Worm (Caenorhabditis elegans) whole organism, young adult: ENCODE measurements around the gene dpy-3.

Experiments used
- B0261.1 ChIP-seq: sonication (generic microtip); optimal IDR thresholded peaks from 2 replicates; lab custom pipeline; 2016; ENCODE audit warnings: mild to moderate bottlenecking, missing genetic modification characterization, moderate library complexity, missing compliant biosample characterization
- F52B5.7 ChIP-seq: sonication (generic microtip); optimal IDR thresholded peaks from 2 replicates; lab custom pipeline; 2016; ENCODE audit warnings: mild to moderate bottlenecking, missing genetic modification characterization, missing compliant biosample characterization
- T26A5.8 ChIP-seq: sonication (generic microtip); optimal IDR thresholded peaks from 2 replicates; lab custom pipeline; 2016; ENCODE audit warnings: missing genetic modification characterization, missing compliant biosample characterization
- Y53F4B.3 ChIP-seq: fragments of 200-800 bp; sonication (Bioruptor generic); IDR thresholded peaks from 2 replicates; pipeline ENCODE4 v1.3.6; 2022; ENCODE audit warnings: missing genetic modification reagents, missing genetic modification characterization, missing compliant biosample characterization
- ceh-79 ChIP-seq: sonication (generic microtip); optimal IDR thresholded peaks from 2 replicates; lab custom pipeline; 2017; ENCODE audit warnings: mild to moderate bottlenecking, missing genetic modification characterization, missing compliant biosample characterization
- hsf-1 ChIP-seq: fragments of 200-800 bp; sonication (Bioruptor generic); IDR thresholded peaks from 2 replicates; pipeline ENCODE4 v1.3.6; 2022; ENCODE audit warnings: missing genetic modification reagents, missing genetic modification characterization, missing compliant biosample characterization
- lin-35 ChIP-seq, 3 experiments: fragments of 150-350 bp in 2 of 3; sonication (generic microtip) in 1 of 3; optimal IDR thresholded peaks; 2 replicates each; lab custom pipeline; 2014 to 2018; ENCODE audit warnings: missing biosample characterization in 3 of 3, missing genetic modification characterization in 3 of 3, missing genetic modification reagents in 3 of 3
- madf-8 ChIP-seq: fragments of 200-800 bp; sonication (Bioruptor generic); conservative IDR thresholded peaks from 2 replicates; pipeline ENCODE4 v1.3.6; 2022; ENCODE audit warnings: missing genetic modification reagents, missing genetic modification characterization, missing compliant biosample characterization
- nfya-1 ChIP-seq: sonication (generic microtip); optimal IDR thresholded peaks from 2 replicates; lab custom pipeline; 2017; ENCODE audit warnings: antibody characterized with exemption, missing compliant biosample characterization, missing genetic modification characterization, borderline replicate concordance; ENCODE audit not compliant: insufficient read depth
- nhr-80 ChIP-seq: sonication (generic microtip); optimal IDR thresholded peaks from 2 replicates; lab custom pipeline; 2016; ENCODE audit warnings: missing genetic modification characterization, missing compliant biosample characterization
- pha-4 ChIP-seq: fragments of 150-350 bp; sonication (generic microtip); optimal IDR thresholded peaks from 2 replicates; lab custom pipeline; 2014; ENCODE audit warnings: missing biosample characterization, missing genetic modification reagents, missing genetic modification characterization
- tlf-1 ChIP-seq: fragments of 200-800 bp; sonication (Bioruptor generic); optimal IDR thresholded peaks from 2 replicates; lab custom pipeline; 2018; ENCODE audit warnings: mild to moderate bottlenecking, missing genetic modification characterization, missing compliant biosample characterization
- unc-62 ChIP-seq: fragments of 150-350 bp; optimal IDR thresholded peaks from 2 replicates; lab custom pipeline; 2014; ENCODE audit warnings: missing biosample characterization, missing genetic modification reagents, missing genetic modification characterization

DNA sequence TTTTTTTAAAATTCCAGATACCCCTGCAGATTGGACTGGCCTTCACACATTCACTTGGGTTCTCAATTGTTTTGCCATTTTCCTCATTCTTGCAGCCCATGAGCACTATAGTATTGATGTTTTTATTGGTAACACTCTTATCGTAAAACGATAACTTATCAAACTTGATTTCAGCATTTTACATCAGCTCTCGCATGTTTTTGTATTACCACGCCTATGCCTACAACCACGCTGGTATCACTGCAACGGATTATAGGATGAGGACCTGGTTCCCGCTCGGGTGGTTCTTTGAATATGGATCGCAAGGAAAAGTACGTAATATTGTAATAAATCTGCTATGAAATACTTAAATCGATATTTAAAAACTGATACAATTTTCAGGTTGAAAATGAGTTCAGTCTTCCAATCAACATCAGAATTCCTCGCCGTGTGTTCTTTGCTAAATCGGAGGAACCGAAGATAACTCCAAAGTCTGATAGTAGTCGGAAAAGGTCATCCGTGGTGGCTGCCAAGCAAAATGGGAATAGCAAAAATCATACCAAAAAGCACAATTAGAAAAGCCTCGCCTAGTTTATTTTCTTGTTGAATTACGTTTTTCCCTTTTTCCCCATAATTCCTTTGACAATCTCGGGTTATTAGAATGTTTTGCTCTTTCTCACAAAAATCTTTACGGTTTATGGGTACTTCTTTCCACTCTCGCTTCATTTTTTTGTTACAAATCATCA lies 34.7 kb downstream of the dpy-3 start:
- TF ChIP-seq nfya-1 (no peak), F52B5.7 (tag; lab: Kevin White, UChicago) (no peak), tlf-1 (GFP tag; lab: Kevin White, UChicago) (no peak), pha-4 (tag; lab: Kevin White, UChicago) (no peak), nhr-80 (tag; lab: Kevin White, UChicago) (no peak), ceh-79 (tag; lab: Kevin White, UChicago) (no peak), T26A5.8 (no peak), B0261.1 (tag; lab: Kevin White, UChicago) (no peak), lin-35 (GFP tag; optimal IDR thresholded peaks at IDR 0.05; lab: Kevin White, UChicago) (no peak), unc-62 (no peak), Y53F4B.3 (no peak), hsf-1 (no peak), madf-8 (GFP tag; lab: Robert Waterston, UW) (no peak)
